Worm (Caenorhabditis elegans) whole organism, L4/young adult: ENCODE results near the gene hpl-2.

Experiments
- W03F9.2 ChIP-seq: fragments of 150-350 bp; optimal IDR thresholded peaks from 2 replicates; lab custom pipeline; 2014; ENCODE audit warnings: missing biosample characterization, missing genetic modification characterization
- him-1 ChIP-seq: sonication (generic microtip); optimal IDR thresholded peaks from 2 replicates; lab custom pipeline; 2016; ENCODE audit warnings: missing genotype, missing genetic modification reagents, missing genetic modification characterization, missing compliant biosample characterization

ce11 chrIII:10730510-10730909 lies 24.8 kb downstream of the hpl-2 start, which contains the start of gene tat-3:
- no peak for TF ChIP-seq him-1 (tag; lab: Kevin White, UChicago)
- no peak for TF ChIP-seq W03F9.2 (tag; lab: Kevin White, UChicago)
